Fruit fly (Drosophila melanogaster) whole organism, embryonic: Measurements from ENCODE around the gene twe.
A peak's percentile ranks its signal among the peaks of the same experiment; 100 is the strongest.

Experiments
- Atf3 ChIP-seq: fragments of 200-800 bp; sonication (Bioruptor generic); optimal IDR thresholded peaks from 3 replicates; lab custom pipeline; 2016; ENCODE audit warnings: missing biosample characterization, missing genetic modification characterization
- Awh ChIP-seq: fragments of 200-800 bp; sonication (Bioruptor generic); IDR thresholded peaks from 2 replicates; pipeline ENCODE4, ENCODE4 v1.3.6; 2022; ENCODE audit warnings: missing biosample characterization, missing genetic modification characterization
- CG10565 ChIP-seq: fragments of 200-800 bp; sonication (Bioruptor generic); optimal IDR thresholded peaks from 3 replicates; lab custom pipeline; 2016; ENCODE audit warnings: missing biosample characterization, mild to moderate bottlenecking, missing genetic modification characterization
- CG12104 ChIP-seq: fragments of 200-800 bp; sonication (Bioruptor generic); optimal IDR thresholded peaks from 3 replicates; lab custom pipeline; 2016; ENCODE audit warnings: missing biosample characterization, missing genetic modification characterization
- CG13624 ChIP-seq: fragments of 200-800 bp; sonication (Bioruptor generic); optimal IDR thresholded peaks from 2 replicates; lab custom pipeline; 2016; ENCODE audit warnings: missing biosample characterization, missing genetic modification characterization
- CG14965 ChIP-seq: fragments of 200-800 bp; sonication (Bioruptor generic); optimal IDR thresholded peaks from 2 replicates; lab custom pipeline; 2016; ENCODE audit warnings: missing biosample characterization, missing genetic modification characterization, borderline replicate concordance
- CG15073 ChIP-seq: fragments of 200-800 bp; sonication (Bioruptor generic); optimal IDR thresholded peaks from 2 replicates; lab custom pipeline; 2016; ENCODE audit warnings: missing biosample characterization, missing genetic modification characterization
- CG1529 ChIP-seq: fragments of 200-800 bp; sonication (Bioruptor generic); optimal IDR thresholded peaks from 3 replicates; lab custom pipeline; 2018; ENCODE audit warnings: missing biosample characterization, missing genetic modification characterization
- CG18262 ChIP-seq: fragments of 200-800 bp; optimal IDR thresholded peaks from 3 replicates; lab custom pipeline; 2019; ENCODE audit warnings: missing biosample characterization, mild to moderate bottlenecking, missing genetic modification characterization, moderate library complexity
- CG2712 ChIP-seq: fragments of 200-800 bp; optimal IDR thresholded peaks from 3 replicates; lab custom pipeline; 2019; ENCODE audit warnings: missing biosample characterization, mild to moderate bottlenecking, missing genetic modification characterization, moderate library complexity
- CG30403 ChIP-seq: fragments of 200-800 bp; sonication (Bioruptor generic); optimal IDR thresholded peaks from 3 replicates; lab custom pipeline; 2016; ENCODE audit warnings: missing biosample characterization, missing genetic modification characterization
- CG3163 ChIP-seq: fragments of 200-800 bp; sonication (Bioruptor generic); optimal IDR thresholded peaks from 3 replicates; lab custom pipeline; 2016; ENCODE audit warnings: missing biosample characterization, missing genetic modification characterization
- CG3838 ChIP-seq: fragments of 200-800 bp; sonication (Bioruptor generic); optimal IDR thresholded peaks from 3 replicates; lab custom pipeline; 2016; ENCODE audit warnings: missing biosample characterization, missing genetic modification characterization
- CG4707 ChIP-seq: fragments of 200-800 bp; sonication (Bioruptor generic); optimal IDR thresholded peaks from 2 replicates; lab custom pipeline; 2018; ENCODE audit warnings: missing biosample characterization, mild to moderate bottlenecking, missing genetic modification characterization, moderate library complexity
- CG7556 ChIP-seq: fragments of 200-800 bp; sonication (Bioruptor generic); optimal IDR thresholded peaks from 2 replicates; lab custom pipeline; 2017; ENCODE audit warnings: missing biosample characterization, mild to moderate bottlenecking, missing genetic modification characterization
- CG7839 ChIP-seq: fragments of 200-800 bp; sonication (Bioruptor generic); optimal IDR thresholded peaks from 3 replicates; lab custom pipeline; 2018; ENCODE audit warnings: missing biosample characterization, mild to moderate bottlenecking, missing genetic modification characterization, moderate library complexity
- CG8290 ChIP-seq, 3 experiments: fragments of 200-800 bp; sonication (Bioruptor generic); optimal IDR thresholded peaks; 2 replicates each; lab custom pipeline; 2016 to 2019; ENCODE audit warnings: missing biosample characterization in 3 of 3, missing genetic modification characterization in 3 of 3, mild to moderate bottlenecking in 2 of 3, moderate library complexity in 1 of 3
- CG9437 ChIP-seq: fragments of 200-800 bp; sonication (Bioruptor generic); optimal IDR thresholded peaks from 2 replicates; lab custom pipeline; 2018; ENCODE audit warnings: missing biosample characterization, mild to moderate bottlenecking, missing genetic modification characterization
- CG9797 ChIP-seq: fragments of 200-800 bp; sonication (Bioruptor generic); optimal IDR thresholded peaks from 3 replicates; lab custom pipeline; 2018; ENCODE audit warnings: missing biosample characterization, mild to moderate bottlenecking, missing genetic modification characterization
- Chrac-16 ChIP-seq: fragments of 200-800 bp; sonication (Bioruptor generic); optimal IDR thresholded peaks from 3 replicates; lab custom pipeline; 2016; ENCODE audit warnings: missing biosample characterization, missing genetic modification characterization
- Drgx ChIP-seq: fragments of 200-800 bp; sonication (Bioruptor generic); IDR thresholded peaks from 2 replicates; pipeline ENCODE4 v1.3.6; 2022; ENCODE audit warnings: missing biosample characterization, missing genetic modification characterization
- Gsc ChIP-seq: fragments of 200-800 bp; sonication (Bioruptor generic); IDR thresholded peaks from 2 replicates; pipeline ENCODE4 v1.3.6; 2022; ENCODE audit warnings: missing biosample characterization, missing genetic modification characterization
- Hr78 ChIP-seq, 2 experiments: fragments of 200-800 bp in 1 of 2; fragments of >200 bp in 1 of 2; sonication (Bioruptor generic) in 1 of 2; optimal IDR thresholded peaks; 2 replicates each; lab custom pipeline; 2017 to 2019; ENCODE audit warnings: missing biosample characterization in 2 of 2, missing genetic modification characterization in 2 of 2, mild to moderate bottlenecking in 1 of 2, moderate library complexity in 1 of 2
- Lpt ChIP-seq: fragments of >200 bp; optimal IDR thresholded peaks from 2 replicates; lab custom pipeline; 2018; ENCODE audit warnings: missing biosample characterization, missing genetic modification characterization
- Med ChIP-seq: fragments of 200-800 bp; sonication (Bioruptor generic); peaks from one replicate; lab custom pipeline; 2016; ENCODE audit warnings: missing biosample characterization, missing genetic modification characterization, mild to moderate bottlenecking, inconsistent platforms, moderate library complexity
- Optix ChIP-seq: fragments of 200-800 bp; sonication (Bioruptor generic); IDR thresholded peaks from 3 replicates; pipeline ENCODE4 v1.3.6; 2022; ENCODE audit warnings: missing biosample characterization, missing genetic modification characterization
- Pdp1 ChIP-seq, 2 experiments: fragments of 200-800 bp; sonication (Bioruptor generic); optimal IDR thresholded peaks; 3 replicates each; lab custom pipeline; 2016; ENCODE audit warnings: missing biosample characterization in 2 of 2, missing genetic modification characterization in 2 of 2, mild to moderate bottlenecking in 1 of 2, moderate library complexity in 1 of 2
- Ravus ChIP-seq: fragments of 200-800 bp; sonication (Bioruptor generic); IDR thresholded peaks from 2 replicates; pipeline ENCODE4 v1.3.6; 2022; ENCODE audit warnings: missing biosample characterization, missing genetic modification characterization
- Rx ChIP-seq: fragments of 200-800 bp; sonication (Bioruptor generic); IDR thresholded peaks from 2 replicates; pipeline ENCODE4 v1.3.6; 2022; ENCODE audit warnings: missing biosample characterization, missing genetic modification characterization
- Scr ChIP-seq: fragments of 200-800 bp; sonication (Bioruptor generic); IDR thresholded peaks from 2 replicates; pipeline ENCODE4 v1.3.6; 2022; ENCODE audit warnings: missing biosample characterization, missing genetic modification characterization; ENCODE audit not compliant: partially characterized antibody
- Taf1 ChIP-seq: fragments of 200-800 bp; sonication (Bioruptor generic); IDR thresholded peaks from 2 replicates; pipeline ENCODE4 v1.3.6; 2022; ENCODE audit warnings: missing biosample characterization, missing genetic modification characterization
- Trl ChIP-seq, 3 experiments: fragments of >200 bp in 2 of 3; fragments of 200-800 bp in 1 of 3; sonication (Bioruptor generic) in 1 of 3; optimal IDR thresholded peaks; 2 replicates in 1 of 3; 3 replicates in 2 of 3; lab custom pipeline; 2016 to 2017; ENCODE audit warnings: missing biosample characterization in 1 of 3, missing genetic modification characterization in 1 of 3
- Xbp1 ChIP-seq: fragments of 200-800 bp; sonication (Bioruptor generic); optimal IDR thresholded peaks from 3 replicates; lab custom pipeline; 2016; ENCODE audit warnings: missing biosample characterization, mild to moderate bottlenecking, missing genetic modification characterization
- ac ChIP-seq: fragments of 200-800 bp; sonication (Bioruptor generic); optimal IDR thresholded peaks from 3 replicates; lab custom pipeline; 2017; ENCODE audit warnings: missing biosample characterization, mild to moderate bottlenecking, missing genetic modification characterization
- bigmax ChIP-seq: fragments of 200-800 bp; sonication (Bioruptor generic); optimal IDR thresholded peaks from 2 replicates; lab custom pipeline; 2018; ENCODE audit warnings: missing biosample characterization, mild to moderate bottlenecking, missing genetic modification characterization
- bsh ChIP-seq, 2 experiments: fragments of 200-800 bp; sonication (Bioruptor generic); optimal IDR thresholded peaks; 2 replicates each; lab custom pipeline; 2017 to 2018; ENCODE audit warnings: mild to moderate bottlenecking in 2 of 2, missing biosample characterization in 2 of 2, missing genetic modification characterization in 2 of 2, moderate library complexity in 1 of 2
- chinmo ChIP-seq: fragments of 200-800 bp; sonication (Bioruptor generic); IDR thresholded peaks from 4 replicates; pipeline ENCODE4 v1.3.6; 2022; ENCODE audit warnings: missing biosample characterization, missing genetic modification characterization; ENCODE audit not compliant: partially characterized antibody
- chn ChIP-seq: fragments of 200-800 bp; sonication (Bioruptor generic); optimal IDR thresholded peaks from 2 replicates; lab custom pipeline; 2016; ENCODE audit warnings: missing biosample characterization, missing genetic modification characterization
- crol ChIP-seq: fragments of 200-800 bp; sonication (Bioruptor generic); IDR thresholded peaks from 2 replicates; pipeline ENCODE4 v1.3.6; 2022; ENCODE audit warnings: missing biosample characterization, missing genetic modification characterization
- dm ChIP-seq: fragments of 200-800 bp; sonication (Bioruptor generic); optimal IDR thresholded peaks from 3 replicates; lab custom pipeline; 2016; ENCODE audit warnings: missing biosample characterization, missing genetic modification characterization
- ftz-f1 ChIP-seq: fragments of 200-800 bp; sonication (Bioruptor generic); optimal IDR thresholded peaks from 2 replicates; lab custom pipeline; 2016; ENCODE audit warnings: missing biosample characterization, missing genetic modification characterization
- h ChIP-seq: fragments of >200 bp; optimal IDR thresholded peaks from 2 replicates; lab custom pipeline; 2017
- jigr1 ChIP-seq: fragments of 200-800 bp; sonication (Bioruptor generic); IDR thresholded peaks from 3 replicates; pipeline ENCODE4 v1.3.6; 2022; ENCODE audit warnings: missing biosample characterization, missing genetic modification characterization
- kni ChIP-seq: fragments of 200-800 bp; sonication (Bioruptor generic); optimal IDR thresholded peaks from 3 replicates; lab custom pipeline; 2017; ENCODE audit warnings: mild to moderate bottlenecking, missing biosample characterization, missing genetic modification reagents, missing genetic modification characterization
- nerfin-2 ChIP-seq: fragments of 200-800 bp; sonication (Bioruptor generic); IDR thresholded peaks from 2 replicates; pipeline ENCODE4 v1.3.6; 2022; ENCODE audit warnings: missing biosample characterization, missing genetic modification characterization; ENCODE audit not compliant: partially characterized antibody
- row ChIP-seq: fragments of 200-800 bp; sonication (Bioruptor generic); IDR thresholded peaks from 3 replicates; pipeline ENCODE4 v1.3.6; 2022; ENCODE audit warnings: missing biosample characterization, missing genetic modification characterization
- seq ChIP-seq: fragments of 200-800 bp; sonication (Bioruptor generic); IDR thresholded peaks from 2 replicates; pipeline ENCODE4 v1.3.6; 2022; ENCODE audit warnings: missing biosample characterization, missing genetic modification characterization
- tio ChIP-seq: fragments of 200-800 bp; sonication (Bioruptor generic); optimal IDR thresholded peaks from 2 replicates; lab custom pipeline; 2017; ENCODE audit warnings: missing biosample characterization, missing genetic modification characterization, inconsistent platforms
- tna ChIP-seq: fragments of 200-800 bp; sonication (Bioruptor generic); IDR thresholded peaks from 2 replicates; pipeline ENCODE4 v1.3.6; 2022; ENCODE audit warnings: missing biosample characterization, missing genetic modification characterization; ENCODE audit not compliant: partially characterized antibody
- yki ChIP-seq: fragments of >200 bp; optimal IDR thresholded peaks from 3 replicates; lab custom pipeline; 2018

Gene twe

dm6 chr2L:16281419-16282076, 19.9 kb upstream of the twe start (continued):
- TF ChIP-seq CG2712 (tag; lab: Kevin White, UChicago) (peak; percentile 29), CG9797 (GFP tag; lab: Kevin White, UChicago) (no peak), CG12104 (GFP tag; lab: Kevin White, UChicago) (no peak), ac (GFP tag; lab: Kevin White, UChicago) (no peak), yki (no peak), CG7556 (GFP tag; lab: Kevin White, UChicago) (peak; percentile 13), Atf3 (no peak), row (GFP tag; lab: Robert Waterston, UW) (0 out of 3 replicates have a peak, but pooled peaks have one; percentile 20), CG3838 (GFP tag; lab: Kevin White, UChicago) (no peak), seq (GFP tag; lab: Robert Waterston, UW) (no peak), Gsc (GFP tag; lab: Robert Waterston, UW) (no peak), Hr78 (GFP tag; optimal IDR thresholded peaks at IDR 0.05; lab: Kevin White, UChicago) (no peak), Rx (GFP tag; lab: Robert Waterston, UW) (no peak), CG1529 (GFP tag; lab: Kevin White, UChicago) (no peak), jigr1 (GFP tag; lab: Robert Waterston, UW) (no peak), CG18262 (peak; percentile 39), CG13624 (GFP tag; lab: Kevin White, UChicago) (no peak), CG30403 (no peak), Chrac-16 (GFP tag; lab: Kevin White, UChicago) (no peak), bigmax (GFP tag; lab: Kevin White, UChicago) (no peak), Taf1 (GFP tag; lab: Robert Waterston, UW) (no peak), bsh (GFP tag; optimal IDR thresholded peaks at IDR 0.05; lab: Kevin White, UChicago) (peak; percentile 23 to 34), CG3163 (GFP tag; lab: Kevin White, UChicago) (no peak), nerfin-2 (GFP tag; lab: Robert Waterston, UW) (no peak), CG10565 (no peak), crol (peak; percentile 83), CG8290 (GFP tag; optimal IDR thresholded peaks at IDR 0.05; lab: Kevin White, UChicago) (no peak), CG8290 (tag; optimal IDR thresholded peaks at IDR 0.05; lab: Kevin White, UChicago) (no peak), Ravus (GFP tag; lab: Robert Waterston, UW) (no peak), tna (GFP tag; lab: Robert Waterston, UW) (no peak), Scr (GFP tag; lab: Robert Waterston, UW) (no peak), Optix (GFP tag; lab: Robert Waterston, UW) (no peak), CG9437 (no peak), kni (GFP tag; lab: Kevin White, UChicago) (peak; percentile 19), dm (GFP tag; lab: Kevin White, UChicago) (no peak), CG14965 (no peak), h (lab: Kevin White, UChicago) (no peak), tio (GFP tag; lab: Kevin White, UChicago) (peak; percentile 4), Trl (optimal IDR thresholded peaks at IDR 0.05; lab: Kevin White, UChicago) (peak; percentile 28 to 30), Trl (GFP tag; optimal IDR thresholded peaks at IDR 0.05; lab: Kevin White, UChicago) (no peak), Med (GFP tag; lab: Kevin White, UChicago) (peak; percentile 46), Lpt (GFP tag; lab: Kevin White, UChicago) (peak; percentile 89), chn (no peak), ftz-f1 (GFP tag; lab: Kevin White, UChicago) (no peak), Drgx (GFP tag; lab: Robert Waterston, UW) (no peak), Pdp1 (GFP tag; optimal IDR thresholded peaks at IDR 0.05; lab: Kevin White, UChicago) (no peak), Awh (GFP tag; lab: Robert Waterston, UW) (no peak), chinmo (GFP tag; lab: Robert Waterston, UW) (no peak), CG15073 (no peak), Xbp1 (GFP tag; lab: Kevin White, UChicago) (no peak), CG4707 (GFP tag; lab: Kevin White, UChicago) (no peak), CG7839 (tag; lab: Kevin White, UChicago) (peak; percentile 14)
